Fruit fly (Drosophila melanogaster): ENCODE data around the gene Reps.

DNA sequence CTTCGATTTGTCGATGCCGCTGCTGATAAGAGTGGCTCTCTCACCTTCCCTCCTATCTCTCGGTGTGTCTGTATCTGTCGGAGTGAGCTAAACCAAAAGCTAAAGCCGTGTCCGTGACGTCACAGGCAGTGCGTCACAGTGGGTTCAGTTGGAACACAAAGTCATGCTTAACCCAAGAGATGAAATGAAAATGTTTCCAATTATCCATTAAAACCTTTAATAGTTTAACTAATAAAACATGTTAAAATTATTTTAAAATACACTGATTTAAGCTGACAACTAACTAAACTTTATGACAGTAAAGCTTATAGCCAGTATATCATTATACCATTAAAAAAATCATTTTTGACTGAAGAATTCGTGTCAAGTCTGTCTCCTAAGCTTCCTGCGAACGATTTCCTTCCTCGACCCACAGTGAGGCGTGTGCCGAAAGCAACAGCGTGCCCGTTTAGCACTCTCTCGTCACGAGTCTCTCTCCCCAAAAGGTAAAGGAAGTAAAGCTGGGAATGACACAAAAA is 6.6 kb upstream of the Reps start, which contains the start of gene Idua:
- TF ChIP-seq Dll (optimal IDR thresholded peaks at IDR 0.05) (no peak), psq (optimal IDR thresholded peaks at IDR 0.05) (no peak), EcR (GFP tag; optimal IDR thresholded peaks at IDR 0.05) (no peak), CG8478 (optimal IDR thresholded peaks at IDR 0.05) (no peak), usp (GFP tag; optimal IDR thresholded peaks at IDR 0.05) (no peak), pan (optimal IDR thresholded peaks at IDR 0.05) (no peak)

Measured in whole organism.